Worm (Caenorhabditis elegans) whole organism, late embryonic: Measurements from ENCODE around the gene ckr-2.

Experiments
- nhr-11 ChIP-seq: fragments of 150-350 bp; optimal IDR thresholded peaks from 2 replicates; lab custom pipeline; 2014; ENCODE audit warnings: missing biosample characterization, missing genetic modification characterization
- ttx-3 ChIP-seq: sonication (generic microtip); optimal IDR thresholded peaks from 2 replicates; lab custom pipeline; 2016; ENCODE audit warnings: missing genetic modification reagents, missing genetic modification characterization, missing compliant biosample characterization

ce11 chrIII:2057570-2057969 lies 36.2 kb upstream of the ckr-2 start, which contains the start of gene Y39A3A.2:
- TF ChIP-seq ttx-3 (tag; lab: Kevin White, UChicago) (no peak), nhr-11 (tag; lab: Kevin White, UChicago) (no peak)
